Fruit fly (Drosophila melanogaster): ENCODE data around the gene CG43074.

The CG43074 gene

dm6 chr3L:3471174-3471573, 13.3 kb downstream of the CG43074 start, which contains the start of gene CG14971 (continued):
- TF ChIP-seq NC2α (GFP tag; optimal IDR thresholded peaks at IDR 0.05) (no peak), CG14860 (GFP tag; IDR thresholded peaks at IDR 0.05; ENCODE audit: partially characterized antibody) (peak; percentile 81), CG3838 (GFP tag; optimal IDR thresholded peaks at IDR 0.05) (no peak), CG12299 (tag; optimal IDR thresholded peaks at IDR 0.05) (no peak), prd (optimal IDR thresholded peaks at IDR 0.05) (no peak), prd (GFP tag; IDR thresholded peaks at IDR 0.05) (peak; percentile 47; the same call in 2 of the 3 replicates), Nf-YA (GFP tag; IDR thresholded peaks at IDR 0.05) (no peak), grau (tag; optimal IDR thresholded peaks at IDR 0.05) (peak; percentile 37), pros (GFP tag; optimal IDR thresholded peaks at IDR 0.05) (no peak), lbe (GFP tag; optimal IDR thresholded peaks at IDR 0.05) (peak; percentile 26), schlank (tag; optimal IDR thresholded peaks at IDR 0.05) (no peak), run (tag; optimal IDR thresholded peaks at IDR 0.05) (no peak), aop (GFP tag; IDR thresholded peaks at IDR 0.05) (no peak), CG30020 (tag; optimal IDR thresholded peaks at IDR 0.05) (peak; percentile 48), odd (GFP tag; optimal IDR thresholded peaks at IDR 0.05) (no peak), Mrtf (GFP tag; IDR thresholded peaks at IDR 0.05) (no peak), CG5245 (GFP tag; optimal IDR thresholded peaks at IDR 0.05) (no peak), danr (GFP tag; IDR thresholded peaks at IDR 0.05) (no peak), exex (tag; optimal IDR thresholded peaks at IDR 0.05) (peak; percentile 63), CG34224 (GFP tag; IDR thresholded peaks at IDR 0.05; ENCODE audit: partially characterized antibody) (peak; percentile 77), Spps (tag; optimal IDR thresholded peaks at IDR 0.05) (no peak), Oli (tag; optimal IDR thresholded peaks at IDR 0.05) (no peak), CG12104 (GFP tag; optimal IDR thresholded peaks at IDR 0.05) (no peak), D19A (tag; optimal IDR thresholded peaks at IDR 0.05) (no peak), CG13624 (GFP tag; optimal IDR thresholded peaks at IDR 0.05) (peak; percentile 56), sr (GFP tag; IDR thresholded peaks at IDR 0.05) (peak; percentile 91), ci (GFP tag; IDR thresholded peaks at IDR 0.05) (peak; percentile 12; the same call in 1 of the 3 replicates), sna (GFP tag; IDR thresholded peaks at IDR 0.05; ENCODE audit: partially characterized antibody) (peak; percentile 84), CG10321 (GFP tag; IDR thresholded peaks at IDR 0.05) (no peak), CG10979 (tag; optimal IDR thresholded peaks at IDR 0.05) (peak; percentile 18), CG43689 (GFP tag; IDR thresholded peaks at IDR 0.05) (no peak), fd96Cb (tag; optimal IDR thresholded peaks at IDR 0.05) (no peak), CG16779 (GFP tag; IDR thresholded peaks at IDR 0.05) (no peak), CG6654 (GFP tag; optimal IDR thresholded peaks at IDR 0.05) (no peak), Hsf (GFP tag; optimal IDR thresholded peaks at IDR 0.05) (peak; percentile 22), PHDP (tag; optimal IDR thresholded peaks at IDR 0.05) (peak; percentile 8), CrebB (tag; optimal IDR thresholded peaks at IDR 0.05) (no peak), CG17912 (GFP tag; optimal IDR thresholded peaks at IDR 0.05) (peak; percentile 31), Myb (GFP tag; optimal IDR thresholded peaks at IDR 0.05) (peak; percentile 67), CG7556 (GFP tag; optimal IDR thresholded peaks at IDR 0.05) (no peak), twi (tag; optimal IDR thresholded peaks at IDR 0.05) (no peak), hkb (optimal IDR thresholded peaks at IDR 0.05) (no peak), hkb (GFP tag; IDR thresholded peaks at IDR 0.05) (no peak), emc (GFP tag; optimal IDR thresholded peaks at IDR 0.05) (no peak), cas (GFP tag; IDR thresholded peaks at IDR 0.05) (0 out of 2 replicates have a peak, but pooled peaks have one; percentile 18), CG10431 (GFP tag; optimal IDR thresholded peaks at IDR 0.05) (no peak), CG3995 (GFP tag; optimal IDR thresholded peaks at IDR 0.05) (peak; percentile 72), CG11504 (tag; optimal IDR thresholded peaks at IDR 0.05) (no peak), TFAM (GFP tag; optimal IDR thresholded peaks at IDR 0.05) (no peak), pb (GFP tag; optimal IDR thresholded peaks at IDR 0.05) (no peak), Mes4 (GFP tag; optimal IDR thresholded peaks at IDR 0.05) (peak; percentile 31), CG2889 (GFP tag; IDR thresholded peaks at IDR 0.05) (no peak)
